Fruit fly (Drosophila melanogaster): ENCODE results near the gene TM9SF4.

Gene TM9SF4

dm6 chr2L:13783264-13784154 is 36.8 kb downstream of the TM9SF4 start, which contains the start of gene Eato (continued):
- TF ChIP-seq sima (GFP tag; optimal IDR thresholded peaks at IDR 0.05), result no peak
- TF ChIP-seq CG9215 (GFP tag; IDR thresholded peaks at IDR 0.05), result peak; percentile 21; the same call in 1 of the 2 replicates
- peak; percentile 55 for TF ChIP-seq CG16813 (GFP tag; IDR thresholded peaks at IDR 0.05; ENCODE audit: partially characterized antibody)
- no peak for TF ChIP-seq Sin3A (optimal IDR thresholded peaks at IDR 0.05)
- TF ChIP-seq Bgb (GFP tag; IDR thresholded peaks at IDR 0.05; ENCODE audit: partially characterized antibody), result peak; percentile 50
- no peak for TF ChIP-seq kni (GFP tag; optimal IDR thresholded peaks at IDR 0.05)
- TF ChIP-seq sisA (GFP tag; IDR thresholded peaks at IDR 0.05), result no peak
- no peak for TF ChIP-seq Camta (GFP tag; optimal IDR thresholded peaks at IDR 0.05)
- TF ChIP-seq Atf-2 (GFP tag; optimal IDR thresholded peaks at IDR 0.05), result no peak
- TF ChIP-seq mirr (GFP tag; optimal IDR thresholded peaks at IDR 0.05), result no peak
- TF ChIP-seq ERR (GFP tag; optimal IDR thresholded peaks at IDR 0.05), result no peak
- no peak for TF ChIP-seq CG11723 (GFP tag; optimal IDR thresholded peaks at IDR 0.05)
- no peak for TF ChIP-seq CG10274 (GFP tag; optimal IDR thresholded peaks at IDR 0.05)
- TF ChIP-seq CG1832 (GFP tag; optimal IDR thresholded peaks at IDR 0.05), result no peak
- TF ChIP-seq tgo (GFP tag; IDR thresholded peaks at IDR 0.05), result no peak
- TF ChIP-seq CG11398 (GFP tag; optimal IDR thresholded peaks at IDR 0.05), result no peak
- TF ChIP-seq ewg (GFP tag; optimal IDR thresholded peaks at IDR 0.05), result no peak
- no peak for TF ChIP-seq insv (GFP tag; optimal IDR thresholded peaks at IDR 0.05)
- TF ChIP-seq lmd (GFP tag; IDR thresholded peaks at IDR 0.05), result 0 out of 2 replicates have a peak, but pooled peaks have one; percentile 13
- no peak for TF ChIP-seq Eip74EF (GFP tag; optimal IDR thresholded peaks at IDR 0.05)
- TF ChIP-seq crp (GFP tag; optimal IDR thresholded peaks at IDR 0.05), result no peak
- no peak for TF ChIP-seq crol (GFP tag; IDR thresholded peaks at IDR 0.05)
- TF ChIP-seq CG13775 (GFP tag; optimal IDR thresholded peaks at IDR 0.05), result peak; percentile 58
- TF ChIP-seq kah (GFP tag; optimal IDR thresholded peaks at IDR 0.05), result no peak
- peak; percentile 23 for TF ChIP-seq sd (tag; optimal IDR thresholded peaks at IDR 0.05)
- peak; percentile 4 for TF ChIP-seq Hr3 (GFP tag; optimal IDR thresholded peaks at IDR 0.05)
- peak; percentile 8 for TF ChIP-seq CG33557 (GFP tag; optimal IDR thresholded peaks at IDR 0.05)
- no peak for TF ChIP-seq Side (GFP tag; optimal IDR thresholded peaks at IDR 0.05)
- no peak for TF ChIP-seq CG12769 (tag; optimal IDR thresholded peaks at IDR 0.05)
- no peak for TF ChIP-seq CG10979 (tag; optimal IDR thresholded peaks at IDR 0.05)
- TF ChIP-seq Kr (GFP tag; optimal IDR thresholded peaks at IDR 0.05), result no peak
- no peak for TF ChIP-seq CG11504 (tag; optimal IDR thresholded peaks at IDR 0.05)
- no peak for TF ChIP-seq stc (GFP tag; IDR thresholded peaks at IDR 0.05)
- peak; percentile 52; the same call in 1 of the 3 replicates for TF ChIP-seq hb (GFP tag; IDR thresholded peaks at IDR 0.05; ENCODE audit: partially characterized antibody)
- no peak for TF ChIP-seq Ets65A (GFP tag)
- no peak for TF ChIP-seq CG2199 (GFP tag; IDR thresholded peaks at IDR 0.05)
- no peak for TF ChIP-seq fd96Cb (tag; optimal IDR thresholded peaks at IDR 0.05)
- TF ChIP-seq Awh (GFP tag; IDR thresholded peaks at IDR 0.05), result no peak
- TF ChIP-seq Rfx (GFP tag; IDR thresholded peaks at IDR 0.05), result no peak; the same call in 1 of the 2 replicates

dm6 chr2L:13784155-13784681 is 37.5 kb downstream of the TM9SF4 start, which contains the start of gene CG16890:
Gene CG16890 (minus strand): TSS chr2L:13784338.
- TF ChIP-seq Meics (GFP tag; optimal IDR thresholded peaks at IDR 0.05) (no peak), B-H2 (GFP tag; optimal IDR thresholded peaks at IDR 0.05) (no peak), danr (GFP tag; IDR thresholded peaks at IDR 0.05) (no peak), zf30C (GFP tag; optimal IDR thresholded peaks at IDR 0.05) (no peak), dysf (GFP tag; IDR thresholded peaks at IDR 0.05) (no peak), klu (GFP tag; IDR thresholded peaks at IDR 0.05) (no peak), CG7745 (tag; optimal IDR thresholded peaks at IDR 0.05) (no peak), fd64A (GFP tag; optimal IDR thresholded peaks at IDR 0.05) (no peak), CG4854 (GFP tag; optimal IDR thresholded peaks at IDR 0.05) (no peak), CG9727 (GFP tag; optimal IDR thresholded peaks at IDR 0.05) (no peak), nerfin-1 (tag; optimal IDR thresholded peaks at IDR 0.05) (no peak), lab (GFP tag; optimal IDR thresholded peaks at IDR 0.05) (no peak), Kr (GFP tag; optimal IDR thresholded peaks at IDR 0.05) (no peak)
